Worm (Caenorhabditis elegans) whole organism, mixed stage, embryonic: ENCODE data around the gene ttbk-3.

ENCODE experiments used
- M03D4.4 ChIP-seq: sonication (generic microtip); optimal IDR thresholded peaks from 2 replicates; lab custom pipeline; 2017; ENCODE audit warnings: mild to moderate bottlenecking, missing genetic modification characterization, missing compliant biosample characterization
- ceh-39 ChIP-seq: fragments of 150-350 bp; optimal IDR thresholded peaks from 2 replicates; lab custom pipeline; 2014; ENCODE audit warnings: missing biosample characterization, missing genetic modification characterization
- ceh-43 ChIP-seq: fragments of 200-800 bp; sonication (Bioruptor generic); optimal IDR thresholded peaks from 2 replicates; lab custom pipeline; 2018; ENCODE audit warnings: mild to moderate bottlenecking, missing genetic modification characterization, moderate library complexity, missing compliant biosample characterization
- ceh-83 ChIP-seq: fragments of 200-800 bp; sonication (Bioruptor generic); optimal IDR thresholded peaks from 2 replicates; lab custom pipeline; 2018; ENCODE audit warnings: mild to moderate bottlenecking, missing genetic modification characterization, missing compliant biosample characterization
- cnd-1 ChIP-seq: fragments of 200-800 bp; sonication (Bioruptor generic); optimal IDR thresholded peaks from 2 replicates; lab custom pipeline; 2018; ENCODE audit warnings: mild to moderate bottlenecking, missing genetic modification characterization, missing compliant biosample characterization
- drap-1 ChIP-seq: fragments of 200-800 bp; sonication (Bioruptor generic); optimal IDR thresholded peaks from 3 replicates; lab custom pipeline; 2018; ENCODE audit warnings: mild to moderate bottlenecking, missing genetic modification characterization, missing compliant biosample characterization
- elt-1 ChIP-seq: sonication (generic microtip); optimal IDR thresholded peaks from 2 replicates; lab custom pipeline; 2017; ENCODE audit warnings: missing genetic modification characterization, mild to moderate bottlenecking, missing compliant biosample characterization, antibody characterized with exemption, moderate library complexity, borderline replicate concordance; ENCODE audit not compliant: insufficient read depth
- elt-3 ChIP-seq: fragments of 150-350 bp; optimal IDR thresholded peaks from 2 replicates; lab custom pipeline; 2014; ENCODE audit warnings: missing biosample characterization, missing genetic modification characterization
- flh-1 ChIP-seq: fragments of 200-800 bp; sonication (Bioruptor generic); optimal IDR thresholded peaks from 2 replicates; lab custom pipeline; 2018; ENCODE audit warnings: mild to moderate bottlenecking, missing genetic modification characterization, moderate library complexity, missing compliant biosample characterization
- ham-2 ChIP-seq: fragments of 200-800 bp; sonication (Bioruptor generic); optimal IDR thresholded peaks from 2 replicates; lab custom pipeline; 2018; ENCODE audit warnings: mild to moderate bottlenecking, missing genetic modification characterization, missing compliant biosample characterization
- hlh-1 ChIP-seq: fragments of 150-350 bp; optimal IDR thresholded peaks from 2 replicates; lab custom pipeline; 2014; ENCODE audit warnings: missing biosample characterization, missing genetic modification reagents, missing genetic modification characterization
- lin-13 ChIP-seq: fragments of 150-350 bp; optimal IDR thresholded peaks from 2 replicates; lab custom pipeline; 2014; ENCODE audit warnings: missing biosample characterization, missing genetic modification characterization
- lin-32 ChIP-seq: fragments of 200-800 bp; sonication (Bioruptor generic); optimal IDR thresholded peaks from 2 replicates; lab custom pipeline; 2018; ENCODE audit warnings: mild to moderate bottlenecking, missing genetic modification characterization, missing compliant biosample characterization
- lsy-2 ChIP-seq: fragments of 150-350 bp; optimal IDR thresholded peaks from 2 replicates; lab custom pipeline; 2014; ENCODE audit warnings: missing biosample characterization, missing genetic modification characterization
- mab-5 ChIP-seq: fragments of 150-350 bp; optimal IDR thresholded peaks from 2 replicates; lab custom pipeline; 2014; ENCODE audit warnings: missing biosample characterization, missing genetic modification characterization
- mep-1 ChIP-seq: fragments of 150-350 bp; optimal IDR thresholded peaks from 2 replicates; lab custom pipeline; 2017; ENCODE audit warnings: missing biosample characterization, missing genetic modification reagents, missing genetic modification characterization, inconsistent platforms
- nhr-12 ChIP-seq: fragments of 150-350 bp; optimal IDR thresholded peaks from 2 replicates; lab custom pipeline; 2014; ENCODE audit warnings: missing biosample characterization, missing genetic modification characterization
- nhr-2 ChIP-seq: fragments of 150-350 bp; optimal IDR thresholded peaks from 2 replicates; lab custom pipeline; 2014; ENCODE audit warnings: missing biosample characterization, missing genetic modification characterization
- nhr-237 ChIP-seq: fragments of 150-350 bp; optimal IDR thresholded peaks from 2 replicates; lab custom pipeline; 2014; ENCODE audit warnings: missing biosample characterization, missing genetic modification characterization
- nhr-76 ChIP-seq: sonication (generic microtip); optimal IDR thresholded peaks from 2 replicates; lab custom pipeline; 2017; ENCODE audit warnings: missing biosample characterization, missing genetic modification characterization
- pha-4 ChIP-seq: fragments of 150-350 bp; optimal IDR thresholded peaks from 2 replicates; lab custom pipeline; 2018; ENCODE audit warnings: missing biosample characterization, missing genetic modification reagents, missing genetic modification characterization
- sem-2 ChIP-seq: fragments of 200-800 bp; sonication (Bioruptor generic); optimal IDR thresholded peaks from 2 replicates; lab custom pipeline; 2018; ENCODE audit warnings: mild to moderate bottlenecking, missing genetic modification characterization, missing compliant biosample characterization
- snpc-4 ChIP-seq: fragments of 150-350 bp; optimal IDR thresholded peaks from 2 replicates; lab custom pipeline; 2014; ENCODE audit warnings: missing biosample characterization, missing genetic modification characterization
- sptf-1 ChIP-seq: sonication (generic microtip); optimal IDR thresholded peaks from 2 replicates; lab custom pipeline; 2017; ENCODE audit warnings: mild to moderate bottlenecking, missing genetic modification characterization, moderate library complexity, missing compliant biosample characterization
- tbx-8 ChIP-seq: fragments of 200-800 bp; sonication (Bioruptor generic); optimal IDR thresholded peaks from 2 replicates; lab custom pipeline; 2018; ENCODE audit warnings: mild to moderate bottlenecking, missing genetic modification characterization, moderate library complexity, missing compliant biosample characterization
- unc-120 ChIP-seq: sonication (generic microtip); optimal IDR thresholded peaks from 2 replicates; lab custom pipeline; 2017; ENCODE audit warnings: missing genetic modification characterization, missing compliant biosample characterization; ENCODE audit not compliant: poor library complexity, severe bottlenecking
- unc-39 ChIP-seq: fragments of 150-350 bp; optimal IDR thresholded peaks from 2 replicates; lab custom pipeline; 2014; ENCODE audit warnings: missing biosample characterization, missing genetic modification characterization
- unc-62 ChIP-seq: fragments of 150-350 bp; optimal IDR thresholded peaks from 2 replicates; lab custom pipeline; 2014; ENCODE audit warnings: missing biosample characterization, missing genetic modification reagents, missing genetic modification characterization
- zip-8 ChIP-seq: fragments of 150-350 bp; optimal IDR thresholded peaks from 2 replicates; lab custom pipeline; 2014; ENCODE audit warnings: missing biosample characterization, missing genetic modification characterization
- ztf-11 ChIP-seq: fragments of 150-350 bp; optimal IDR thresholded peaks from 2 replicates; lab custom pipeline; 2014; ENCODE audit warnings: missing biosample characterization, missing genetic modification characterization

ttbk-3 gene

DNA sequence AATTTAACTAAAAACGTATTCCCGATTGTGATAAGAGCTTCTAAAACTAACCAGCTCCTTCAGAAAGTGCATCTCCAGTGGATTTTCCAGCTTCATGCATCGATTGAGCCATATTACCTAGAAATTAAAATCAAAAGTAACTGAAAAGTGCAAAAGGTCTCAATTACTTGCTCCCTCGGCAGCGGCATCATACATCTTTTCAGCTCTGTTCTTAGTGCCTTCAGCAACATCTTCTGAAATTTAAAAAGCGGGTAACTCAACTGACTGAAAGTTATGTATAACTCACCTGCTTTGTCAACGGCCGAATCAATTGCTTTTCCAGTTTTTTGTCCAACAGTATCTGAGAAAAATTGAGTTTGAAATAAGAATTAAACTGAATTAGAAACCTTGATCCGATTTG lies 34.7 kb upstream of the ttbk-3 start:
- TF ChIP-seq sem-2 (GFP tag; lab: Kevin White, UChicago) (no peak), pha-4 (no peak), unc-62 (GFP tag; lab: Kevin White, UChicago) (no peak), flh-1 (GFP tag; lab: Kevin White, UChicago) (no peak), ceh-43 (GFP tag; lab: Kevin White, UChicago) (no peak), mab-5 (tag; lab: Kevin White, UChicago) (no peak), nhr-76 (no peak), drap-1 (GFP tag; lab: Kevin White, UChicago) (no peak), lin-13 (tag; lab: Kevin White, UChicago) (no peak), ztf-11 (tag; lab: Kevin White, UChicago) (no peak), hlh-1 (tag; lab: Kevin White, UChicago) (no peak), zip-8 (tag; lab: Kevin White, UChicago) (no peak), lsy-2 (tag; lab: Kevin White, UChicago) (no peak), M03D4.4 (no peak), nhr-237 (tag; lab: Kevin White, UChicago) (no peak), mep-1 (no peak), snpc-4 (tag; lab: Kevin White, UChicago) (no peak), unc-120 (tag; lab: Kevin White, UChicago) (no peak), nhr-2 (no peak), nhr-12 (no peak)

DNA sequence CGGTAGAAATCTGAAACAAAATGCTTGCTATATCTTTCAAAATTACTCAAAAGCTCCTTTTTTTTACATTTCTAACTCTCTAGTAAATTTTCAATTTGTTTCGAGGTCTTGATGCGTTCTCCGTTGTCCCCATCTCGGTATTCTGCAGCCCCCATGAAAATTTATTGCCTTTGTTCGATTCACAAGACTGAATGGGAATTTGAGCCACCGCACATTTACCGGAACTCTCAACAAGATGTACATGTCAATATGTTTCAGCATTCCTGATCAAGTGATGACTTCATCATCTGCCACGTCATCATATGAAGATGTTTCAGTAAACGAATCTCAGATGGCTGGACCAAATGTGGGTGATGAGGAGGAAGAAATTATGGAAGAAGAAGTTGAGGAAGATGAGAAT lies 30.7 kb upstream of the ttbk-3 start:
- TF ChIP-seq nhr-12 (no peak), flh-1 (GFP tag; lab: Kevin White, UChicago) (no peak), ham-2 (GFP tag; lab: Kevin White, UChicago) (no peak), sem-2 (GFP tag; lab: Kevin White, UChicago) (no peak), hlh-1 (tag; lab: Kevin White, UChicago) (no peak)

ce11 chrIV:9918021-9918420 lies 28.3 kb upstream of the ttbk-3 start:
- TF ChIP-seq zip-8 (tag; lab: Kevin White, UChicago) (peak; percentile 78), ceh-39 (tag; lab: Kevin White, UChicago) (no peak)

DNA sequence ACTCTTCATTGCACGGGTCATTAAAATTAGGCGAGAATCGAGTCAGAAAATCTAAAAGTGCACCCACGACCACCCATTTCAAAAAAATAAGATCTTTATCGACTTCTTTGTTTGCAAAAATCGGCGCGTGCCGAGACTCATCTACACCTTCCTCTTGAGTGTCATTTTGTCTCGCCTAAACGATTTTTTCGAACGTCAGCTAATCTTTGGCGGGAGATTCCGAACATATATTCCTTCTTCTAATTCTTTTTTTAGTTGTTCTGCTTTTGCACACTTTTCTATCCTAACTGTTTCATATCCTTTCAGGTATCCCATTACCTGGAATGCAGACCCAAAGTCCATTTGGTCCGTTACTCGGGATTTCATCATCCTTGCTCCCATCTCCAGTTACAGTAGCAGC lies 26.5 kb upstream of the ttbk-3 start, which contains the start of gene bed-3:
Gene bed-3 (plus strand): TSS at position 301 of the 400 bp plus-strand sequence.
- no peak for TF ChIP-seq sem-2 (GFP tag; lab: Kevin White, UChicago)
- TF ChIP-seq mab-5 (tag; lab: Kevin White, UChicago) = no peak
- no peak for TF ChIP-seq nhr-237 (tag; lab: Kevin White, UChicago)
- no peak for TF ChIP-seq nhr-2
- TF ChIP-seq sptf-1 (tag; lab: Kevin White, UChicago) = no peak
- no peak for TF ChIP-seq mep-1
- no peak for TF ChIP-seq snpc-4 (tag; lab: Kevin White, UChicago)
- TF ChIP-seq ceh-83 = no peak
- no peak for TF ChIP-seq M03D4.4
- TF ChIP-seq elt-3 (tag; lab: Kevin White, UChicago) = no peak
- no peak for TF ChIP-seq tbx-8
- TF ChIP-seq ham-2 (GFP tag; lab: Kevin White, UChicago) = no peak
- TF ChIP-seq lin-32 (GFP tag; lab: Kevin White, UChicago) = no peak
- TF ChIP-seq hlh-1 (tag; lab: Kevin White, UChicago) = no peak
- no peak for TF ChIP-seq unc-120 (tag; lab: Kevin White, UChicago)
- no peak for TF ChIP-seq lsy-2 (tag; lab: Kevin White, UChicago)
- TF ChIP-seq nhr-76 = no peak
- no peak for TF ChIP-seq ceh-43 (GFP tag; lab: Kevin White, UChicago)

- TF ChIP-seq lin-13 (tag; lab: Kevin White, UChicago) (no peak), nhr-237 (tag; lab: Kevin White, UChicago) (no peak), nhr-12 (no peak), ceh-83 (no peak)
These were observed 25.4 kb upstream of the ttbk-3 start for ce11 chrIV:9915128-9915527.

DNA sequence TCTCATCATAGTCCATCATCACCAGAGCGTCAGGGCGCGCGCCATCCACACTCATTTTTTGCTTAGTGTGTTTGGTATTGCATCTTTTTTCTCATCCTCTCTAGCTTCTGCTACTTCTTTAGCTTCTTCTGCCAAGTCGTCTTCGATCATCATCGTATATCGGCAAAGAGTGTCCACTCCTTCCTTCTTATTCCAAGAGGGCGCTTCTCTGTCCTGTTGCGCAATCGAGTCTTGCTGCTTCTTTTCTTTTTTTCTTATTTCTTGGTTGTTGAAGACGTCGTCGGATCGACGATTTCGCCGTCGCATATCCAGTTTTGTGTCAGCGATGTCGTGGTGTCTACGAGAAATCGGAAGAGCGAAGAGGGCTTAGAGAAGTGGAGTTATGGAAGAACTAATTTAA lies 23.3 kb upstream of the ttbk-3 start:
- TF ChIP-seq zip-8 (tag; lab: Kevin White, UChicago) (peak; percentile 4), ham-2 (GFP tag; lab: Kevin White, UChicago) (no peak)

- TF ChIP-seq zip-8 (tag; lab: Kevin White, UChicago) (no peak), cnd-1 (tag; lab: Kevin White, UChicago) (no peak), nhr-2 (no peak), elt-3 (tag; lab: Kevin White, UChicago) (no peak), elt-1 (tag; lab: Kevin White, UChicago) (no peak), drap-1 (GFP tag; lab: Kevin White, UChicago) (no peak), flh-1 (GFP tag; lab: Kevin White, UChicago) (no peak), unc-39 (tag; lab: Kevin White, UChicago) (no peak)
These were observed 13.9 kb upstream of the ttbk-3 start, which contains the start of gene best-13 for ce11 chrIV:9903608-9904007. Gene best-13 (plus strand): TSS chrIV:9903908.
